Fruit fly (Drosophila melanogaster): ENCODE data around the gene Jon25Biii.

Jon25Biii gene

DNA sequence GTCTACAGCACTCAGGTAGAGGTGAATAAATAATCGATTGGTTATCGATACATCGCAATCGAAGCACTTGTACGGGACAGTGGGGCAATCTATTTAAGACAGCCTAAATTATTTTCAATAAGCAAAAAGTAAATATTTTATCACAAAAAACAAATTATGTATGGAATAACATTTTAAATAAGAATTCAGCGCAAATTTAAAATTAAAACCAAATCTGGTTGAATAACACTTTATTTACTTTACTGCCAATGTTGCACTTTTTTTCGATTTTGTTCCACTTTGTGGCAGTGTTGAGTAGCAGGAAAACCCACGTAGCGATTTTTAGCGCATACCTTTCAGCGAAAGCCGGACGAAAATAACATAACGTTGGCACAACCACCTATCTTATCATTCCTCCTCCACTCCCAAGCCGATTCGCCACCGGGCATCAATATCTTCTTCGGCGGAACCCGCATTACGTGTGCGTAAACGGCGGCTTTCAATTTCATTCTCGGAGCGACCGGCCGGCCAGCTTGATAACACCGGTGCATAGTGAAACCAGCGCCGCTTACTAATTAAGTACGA, 26.5 kb upstream of the Jon25Biii start, which contains the start of the genes Gmd and CG3792 (continued):
- TF ChIP-seq NFAT (GFP tag; IDR thresholded peaks at IDR 0.05) = peak; percentile 94
- peak; percentile 97 for TF ChIP-seq CG31441 (GFP tag; IDR thresholded peaks at IDR 0.05)
- peak; percentile 84 for TF ChIP-seq HLH4C (GFP tag; IDR thresholded peaks at IDR 0.05; ENCODE audit: partially characterized antibody)
- TF ChIP-seq Sry-β (GFP tag; optimal IDR thresholded peaks at IDR 0.05) = peak; percentile 76
- TF ChIP-seq Optix (GFP tag; IDR thresholded peaks at IDR 0.05) = peak; percentile 81
- TF ChIP-seq NC2α (GFP tag; optimal IDR thresholded peaks at IDR 0.05) = peak; percentile 90
- TF ChIP-seq tin (GFP tag; optimal IDR thresholded peaks at IDR 0.05) = peak; percentile 93
- TF ChIP-seq Ravus (GFP tag; IDR thresholded peaks at IDR 0.05) = peak; percentile 86
- TF ChIP-seq Sox100B (GFP tag; optimal IDR thresholded peaks at IDR 0.05) = no peak
- peak; percentile 94 for TF ChIP-seq CG11504 (tag; optimal IDR thresholded peaks at IDR 0.05)
- TF ChIP-seq scrt (GFP tag; optimal IDR thresholded peaks at IDR 0.05) = no peak
- peak; percentile 92 for TF ChIP-seq oc (tag; optimal IDR thresholded peaks at IDR 0.05)
- peak; percentile 95 for TF ChIP-seq CG4707 (GFP tag; optimal IDR thresholded peaks at IDR 0.05)
- TF ChIP-seq CHES-1-like (GFP tag; optimal IDR thresholded peaks at IDR 0.05) = peak; percentile 92
- TF ChIP-seq CG7372 (GFP tag; IDR thresholded peaks at IDR 0.05) = peak; percentile 96
- TF ChIP-seq CG6654 (GFP tag; optimal IDR thresholded peaks at IDR 0.05) = peak; percentile 81
- peak; percentile 90 for TF ChIP-seq CG1647 (GFP tag; optimal IDR thresholded peaks at IDR 0.05)
- peak; percentile 91 for TF ChIP-seq CG9437 (GFP tag; optimal IDR thresholded peaks at IDR 0.05)
- peak; percentile 94 for TF ChIP-seq CG3726 (GFP tag; IDR thresholded peaks at IDR 0.05)
- TF ChIP-seq CG30020 (tag; optimal IDR thresholded peaks at IDR 0.05) = peak; percentile 81
- TF ChIP-seq Aef1 (GFP tag; IDR thresholded peaks at IDR 0.05) = peak; percentile 95
- TF ChIP-seq so (GFP tag; IDR thresholded peaks at IDR 0.05) = peak; percentile 92
- TF ChIP-seq twi (tag; optimal IDR thresholded peaks at IDR 0.05) = peak; percentile 87
- peak; percentile 81 for TF ChIP-seq gcm (GFP tag; optimal IDR thresholded peaks at IDR 0.05)
- TF ChIP-seq h (optimal IDR thresholded peaks at IDR 0.05) = no peak
- TF ChIP-seq nerfin-2 (GFP tag; IDR thresholded peaks at IDR 0.05; ENCODE audit: partially characterized antibody) = peak; percentile 92
- peak; percentile 86 for TF ChIP-seq repo (GFP tag; optimal IDR thresholded peaks at IDR 0.05)
- peak; percentile 95 for TF ChIP-seq az2 (GFP tag; optimal IDR thresholded peaks at IDR 0.05)
- peak; percentile 58 for TF ChIP-seq CG15073 (GFP tag; optimal IDR thresholded peaks at IDR 0.05)
- peak; percentile 96 for TF ChIP-seq kay (GFP tag; optimal IDR thresholded peaks at IDR 0.05)
- TF ChIP-seq gt (GFP tag; IDR thresholded peaks at IDR 0.05) = peak; percentile 87
- TF ChIP-seq jigr1 (GFP tag; IDR thresholded peaks at IDR 0.05) = peak; percentile 91
- peak; percentile 98 for TF ChIP-seq CG10267 (tag; optimal IDR thresholded peaks at IDR 0.05)
- peak; percentile 51 for TF ChIP-seq CTCF (GFP tag; optimal IDR thresholded peaks at IDR 0.05)
- TF ChIP-seq ab (GFP tag; optimal IDR thresholded peaks at IDR 0.05) = peak; percentile 84
- peak; percentile 90 for TF ChIP-seq CG6254 (GFP tag; optimal IDR thresholded peaks at IDR 0.05)
- TF ChIP-seq pfk (GFP tag; optimal IDR thresholded peaks at IDR 0.05) = peak; percentile 56
- TF ChIP-seq tll (GFP tag; optimal IDR thresholded peaks at IDR 0.05) = peak; percentile 14 to 44
- peak; percentile 92 for TF ChIP-seq shn (GFP tag; optimal IDR thresholded peaks at IDR 0.05)
- no peak for TF ChIP-seq br (optimal IDR thresholded peaks at IDR 0.05)
- TF ChIP-seq cad (GFP tag; optimal IDR thresholded peaks at IDR 0.05) = no peak
- TF ChIP-seq btn (GFP tag; optimal IDR thresholded peaks at IDR 0.05) = peak; percentile 68
- peak; percentile 92 for TF ChIP-seq CG13123 (GFP tag; optimal IDR thresholded peaks at IDR 0.05)
- peak; percentile 93 for TF ChIP-seq cwo (GFP tag; optimal IDR thresholded peaks at IDR 0.05)
- TF ChIP-seq CG10462 (GFP tag; optimal IDR thresholded peaks at IDR 0.05) = peak; percentile 91
- TF ChIP-seq CG10959 (GFP tag; IDR thresholded peaks at IDR 0.05) = peak; percentile 95
- peak; percentile 76 for TF ChIP-seq CG6791 (GFP tag; IDR thresholded peaks at IDR 0.05; ENCODE audit: partially characterized antibody)
- no peak for TF ChIP-seq CG7745 (tag; optimal IDR thresholded peaks at IDR 0.05)
- TF ChIP-seq CG10565 (GFP tag; optimal IDR thresholded peaks at IDR 0.05) = peak; percentile 86
- peak; percentile 95 for TF ChIP-seq CG16863 (GFP tag; optimal IDR thresholded peaks at IDR 0.05)
- TF ChIP-seq bab2 (GFP tag; optimal IDR thresholded peaks at IDR 0.05) = peak; percentile 91
